Worm (Caenorhabditis elegans): ENCODE measurements around the gene H40L08.1.

The H40L08.1 gene

DNA sequence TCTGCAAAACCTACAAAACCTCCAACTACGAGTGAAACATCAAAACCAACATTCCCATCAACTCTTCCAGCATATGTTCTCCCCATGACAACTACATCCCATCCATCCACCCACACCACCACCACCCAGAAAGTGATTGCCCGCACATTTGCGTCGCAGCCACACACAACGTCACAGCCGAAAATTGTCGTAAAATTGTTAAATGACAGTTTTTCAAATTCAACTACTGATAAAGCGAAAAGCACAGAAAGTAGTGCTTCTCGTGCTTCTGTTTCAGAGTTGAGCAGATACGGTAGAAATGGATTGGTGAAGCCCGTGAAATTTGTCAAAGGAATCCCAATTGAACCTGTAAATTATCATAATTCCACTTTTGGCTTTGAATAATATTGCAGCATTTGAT is 3.9 kb upstream of the H40L08.1 start:
- no peak for TF ChIP-seq nhr-237 (tag; optimal IDR thresholded peaks at IDR 0.05)
- TF ChIP-seq lim-7 (GFP tag; IDR thresholded peaks at IDR 0.05) = no peak
- peak in 1 of 2 experiments; percentile 30 for TF ChIP-seq unc-62 (GFP tag; optimal IDR thresholded peaks at IDR 0.05 in 1 of 2)
- TF ChIP-seq unc-62 (tag; optimal IDR thresholded peaks at IDR 0.05) = no peak
- TF ChIP-seq pqm-1 (tag; optimal IDR thresholded peaks at IDR 0.05) = peak; percentile 19
- TF ChIP-seq T26A8.4 (GFP tag; IDR thresholded peaks at IDR 0.05) = no peak
- TF ChIP-seq dmd-6 (GFP tag; IDR thresholded peaks at IDR 0.05) = peak; percentile 38
- TF ChIP-seq mxl-3 (GFP tag; optimal IDR thresholded peaks at IDR 0.05) = no peak
- TF ChIP-seq attf-4 (tag; optimal IDR thresholded peaks at IDR 0.05) = no peak
- no peak for TF ChIP-seq daf-16 (GFP tag; optimal IDR thresholded peaks at IDR 0.05)
- TF ChIP-seq daf-16 (tag; optimal IDR thresholded peaks at IDR 0.05) = peak; percentile 0
- no peak for TF ChIP-seq ZK546.5 (tag; optimal IDR thresholded peaks at IDR 0.05)
- TF ChIP-seq lin-38 (GFP tag; IDR thresholded peaks at IDR 0.05) = no peak
- TF ChIP-seq daf-8 (GFP tag; IDR thresholded peaks at IDR 0.05) = no peak
- TF ChIP-seq daf-12 (tag; optimal IDR thresholded peaks at IDR 0.05) = no peak
- no peak for TF ChIP-seq snpc-4 (tag; optimal IDR thresholded peaks at IDR 0.05)
- no peak for TF ChIP-seq jun-1 (tag; optimal IDR thresholded peaks at IDR 0.05)
- no peak for TF ChIP-seq nhr-42 (GFP tag; IDR thresholded peaks at IDR 0.05)
- no peak for TF ChIP-seq saeg-2 (GFP tag; IDR thresholded peaks at IDR 0.05)
- TF ChIP-seq hlh-30 (tag; optimal IDR thresholded peaks at IDR 0.05; ENCODE audit: insufficient read depth) = no peak
- TF ChIP-seq fos-1 (tag; optimal IDR thresholded peaks at IDR 0.05) = no peak
- no peak for TF ChIP-seq dve-1 (tag; optimal IDR thresholded peaks at IDR 0.05; ENCODE audit: insufficient read depth)
- peak; percentile 39 for TF ChIP-seq hlh-11 (tag; optimal IDR thresholded peaks at IDR 0.05)
- TF ChIP-seq lsy-2 (tag; optimal IDR thresholded peaks at IDR 0.05) = no peak

DNA sequence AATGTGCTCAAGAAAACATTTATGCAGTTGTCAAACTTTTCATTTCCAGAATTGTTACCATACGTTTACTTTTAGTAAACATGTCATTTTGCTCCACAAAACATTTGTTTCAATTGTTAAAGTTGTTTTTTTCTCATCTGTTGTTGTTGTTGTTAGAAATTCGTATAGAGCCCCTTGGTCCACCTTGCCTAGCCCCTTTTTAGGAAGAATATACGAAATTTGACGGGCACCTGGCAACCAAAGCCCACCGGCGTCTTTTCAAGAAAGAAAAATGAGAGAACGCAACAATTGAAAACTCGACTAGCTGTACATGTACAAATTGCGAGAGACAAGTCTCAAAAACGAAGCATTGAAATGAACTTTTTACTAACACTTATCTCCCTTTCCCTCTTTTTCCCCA is 509 bp upstream of the H40L08.1 start, which contains the start of gene F09B12.5:
Gene F09B12.5 (plus strand): TSS at position 301 of the 400 bp plus-strand sequence.
- TF ChIP-seq madf-5 (GFP tag; IDR thresholded peaks at IDR 0.05) (no peak), zip-11 (GFP tag; IDR thresholded peaks at IDR 0.05) (no peak), pha-4 (GFP tag; IDR thresholded peaks at IDR 0.05) (no peak), pha-4 (tag; optimal IDR thresholded peaks at IDR 0.05) (no peak), Y75B8A.6 (GFP tag; IDR thresholded peaks at IDR 0.05) (no peak)

DNA sequence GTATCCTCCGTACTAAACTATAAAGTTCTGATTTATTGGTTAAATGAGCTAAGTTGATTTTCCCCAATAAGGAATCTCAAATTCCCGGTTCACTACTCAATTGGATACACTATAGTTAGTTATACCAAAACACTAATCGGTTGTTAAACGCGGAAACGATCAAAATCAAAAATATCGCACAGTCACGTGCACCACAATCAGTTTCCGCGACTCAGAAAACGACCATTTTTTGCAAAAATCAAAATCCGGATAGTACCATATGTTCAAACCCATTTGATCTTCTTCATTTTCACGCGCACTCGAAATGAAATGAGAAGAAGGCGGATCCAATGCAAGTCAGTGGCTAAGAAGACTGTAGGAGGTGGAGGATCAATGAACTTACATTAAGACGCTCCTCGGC is 2.4 kb downstream of the H40L08.1 start:
- TF ChIP-seq hlh-30 (tag; optimal IDR thresholded peaks at IDR 0.05; ENCODE audit: insufficient read depth) (peak; percentile 30), mdl-1 (tag; optimal IDR thresholded peaks at IDR 0.05) (peak in 1 of 2 experiments; percentile 66), nhr-28 (tag; optimal IDR thresholded peaks at IDR 0.05) (peak; percentile 59), hlh-11 (tag; optimal IDR thresholded peaks at IDR 0.05) (peak; percentile 31), zip-2 (tag; optimal IDR thresholded peaks at IDR 0.05) (no peak), nhr-25 (tag; optimal IDR thresholded peaks at IDR 0.05; ENCODE audit: borderline replicate concordance, insufficient read depth) (no peak), T26A8.4 (GFP tag; IDR thresholded peaks at IDR 0.05) (no peak)

DNA sequence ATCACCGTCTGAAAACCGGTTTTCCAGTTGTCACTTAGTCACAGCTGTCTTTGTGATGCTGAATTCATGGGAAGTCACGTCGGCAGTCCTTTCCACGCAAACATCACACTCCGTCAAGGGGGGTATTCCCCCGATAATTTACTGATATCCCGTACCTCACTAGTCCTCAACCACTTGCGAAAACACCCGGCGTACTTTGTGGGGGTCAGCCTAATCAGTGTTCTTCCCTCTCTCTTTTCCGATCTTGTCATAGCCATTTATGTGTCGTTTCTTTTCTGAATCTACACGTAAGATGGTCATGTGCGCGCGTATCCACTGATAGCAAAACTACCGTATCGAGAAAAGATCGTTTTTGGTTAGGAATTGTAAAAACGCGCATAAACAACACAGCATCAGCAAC is 4.5 kb downstream of the H40L08.1 start:
- no peak for TF ChIP-seq dmd-8 (GFP tag; IDR thresholded peaks at IDR 0.05)
- no peak for TF ChIP-seq daf-8 (GFP tag; IDR thresholded peaks at IDR 0.05)
- TF ChIP-seq Y48G9A.11 (GFP tag; IDR thresholded peaks at IDR 0.05) = no peak
- TF ChIP-seq F37D6.2 (tag; optimal IDR thresholded peaks at IDR 0.05) = no peak
- TF ChIP-seq ceh-82 (tag; optimal IDR thresholded peaks at IDR 0.05) = no peak
- no peak for TF ChIP-seq zip-11 (GFP tag; IDR thresholded peaks at IDR 0.05)
- TF ChIP-seq mep-1 (tag; optimal IDR thresholded peaks at IDR 0.05) = no peak
- TF ChIP-seq dmd-9 (GFP tag; IDR thresholded peaks at IDR 0.05) = no peak
- peak; percentile 75 for TF ChIP-seq hlh-11 (tag; optimal IDR thresholded peaks at IDR 0.05)
- TF ChIP-seq unc-62 (GFP tag; optimal IDR thresholded peaks at IDR 0.05 in 1 of 2) = peak in 1 of 2 experiments; percentile 59
- TF ChIP-seq unc-62 (tag; optimal IDR thresholded peaks at IDR 0.05) = no peak
- no peak for TF ChIP-seq zfp-3 (GFP tag; conservative IDR thresholded peaks at IDR 0.05)
- TF ChIP-seq daf-12 (tag; optimal IDR thresholded peaks at IDR 0.05) = no peak
- no peak for TF ChIP-seq daf-16 (GFP tag; optimal IDR thresholded peaks at IDR 0.05)
- TF ChIP-seq daf-16 (tag; optimal IDR thresholded peaks at IDR 0.05) = no peak
- no peak for TF ChIP-seq nhr-10 (tag; optimal IDR thresholded peaks at IDR 0.05)
- no peak for TF ChIP-seq jun-1 (tag; optimal IDR thresholded peaks at IDR 0.05)
- TF ChIP-seq lin-1 (GFP tag; IDR thresholded peaks at IDR 0.05) = no peak
- no peak for TF ChIP-seq tag-97 (GFP tag; IDR thresholded peaks at IDR 0.05)
- no peak for TF ChIP-seq nhr-237 (tag; optimal IDR thresholded peaks at IDR 0.05)
- TF ChIP-seq nhr-6 (tag; optimal IDR thresholded peaks at IDR 0.05) = no peak
- TF ChIP-seq daf-19 (GFP tag; conservative IDR thresholded peaks at IDR 0.05) = no peak
- peak; percentile 43 for TF ChIP-seq nhr-28 (tag; optimal IDR thresholded peaks at IDR 0.05)
- TF ChIP-seq hlh-30 (tag; optimal IDR thresholded peaks at IDR 0.05; ENCODE audit: insufficient read depth) = peak; percentile 55
- TF ChIP-seq sdz-12 (GFP tag; optimal IDR thresholded peaks at IDR 0.05) = no peak
- TF ChIP-seq nhr-77 (tag; optimal IDR thresholded peaks at IDR 0.05) = no peak

Measured in whole organism, L4 larva.